Worm (Caenorhabditis elegans) whole organism, L4 larva: ENCODE data around the gene sid-2.
A peak's percentile ranks its signal among the peaks of the same experiment; 100 is the strongest.

Experiments used
- D1046.2 ChIP-seq: fragments of 200-800 bp; sonication (Bioruptor generic); IDR thresholded peaks from 2 replicates; pipeline ENCODE4 v1.3.6; 2022; ENCODE audit warnings: missing genetic modification characterization, missing compliant biosample characterization
- F10B5.3 ChIP-seq: sonication (generic microtip); optimal IDR thresholded peaks from 2 replicates; lab custom pipeline; 2016; ENCODE audit warnings: mild to moderate bottlenecking, missing genetic modification characterization, missing compliant biosample characterization
- T26A8.4 ChIP-seq: fragments of 200-800 bp; sonication (Bioruptor generic); IDR thresholded peaks from 2 replicates; pipeline ENCODE4 v1.3.6; 2022; ENCODE audit warnings: missing genetic modification characterization, missing compliant biosample characterization
- Y105C5A.15 ChIP-seq: fragments of 200-800 bp; sonication (Bioruptor generic); IDR thresholded peaks from 2 replicates; pipeline ENCODE4 v1.3.6; 2022; ENCODE audit warnings: missing genetic modification characterization, missing compliant biosample characterization
- ZK337.2 ChIP-seq: fragments of 200-800 bp; sonication (Bioruptor generic); IDR thresholded peaks from 2 replicates; pipeline ENCODE4 v1.3.6; 2022; ENCODE audit warnings: missing genetic modification reagents, missing genetic modification characterization, missing compliant biosample characterization
- aha-1 ChIP-seq: fragments of 150-350 bp; peaks from one replicate; lab custom pipeline; 2014; ENCODE audit warnings: missing biosample characterization, missing genetic modification characterization
- ama-1 ChIP-seq: fragments of 150-350 bp; optimal IDR thresholded peaks from 2 replicates; lab custom pipeline; 2014; ENCODE audit warnings: inconsistent platforms, mixed read lengths
- arid-1 ChIP-seq: fragments of 200-800 bp; sonication (Bioruptor generic); conservative IDR thresholded peaks from 2 replicates; pipeline ENCODE4 v1.3.6; 2022; ENCODE audit warnings: missing genetic modification reagents, missing genetic modification characterization, missing compliant biosample characterization
- attf-4 ChIP-seq: sonication (generic microtip); optimal IDR thresholded peaks from 3 replicates; lab custom pipeline; 2017; ENCODE audit warnings: missing biosample characterization, missing genetic modification characterization
- ceh-20 ChIP-seq: fragments of 200-800 bp; sonication (Bioruptor generic); IDR thresholded peaks from 2 replicates; pipeline ENCODE4 v1.3.6; 2022; ENCODE audit warnings: missing genetic modification reagents, missing genetic modification characterization, missing compliant biosample characterization
- ceh-44 ChIP-seq: fragments of 200-800 bp; sonication (Bioruptor generic); IDR thresholded peaks from 2 replicates; pipeline ENCODE4 v1.3.6; 2022; ENCODE audit warnings: missing genetic modification reagents, missing genetic modification characterization, missing compliant biosample characterization
- ceh-62 ChIP-seq: sonication (generic microtip); optimal IDR thresholded peaks from 2 replicates; lab custom pipeline; 2017; ENCODE audit warnings: missing biosample characterization, missing genetic modification characterization
- daf-16 ChIP-seq, 3 experiments: sonication (generic microtip); optimal IDR thresholded peaks; 2 replicates each; lab custom pipeline; 2016 to 2017; ENCODE audit warnings: missing genetic modification characterization in 3 of 3, missing genetic modification reagents in 3 of 3, mild to moderate bottlenecking in 2 of 3, missing compliant biosample characterization in 2 of 3, missing biosample characterization in 1 of 3, moderate library complexity in 1 of 3
- daf-19 ChIP-seq: fragments of 200-800 bp; sonication (Bioruptor generic); conservative IDR thresholded peaks from 2 replicates; pipeline ENCODE4 v1.3.6; 2022; ENCODE audit warnings: missing genetic modification characterization, missing compliant biosample characterization
- dmd-6 ChIP-seq: fragments of 200-800 bp; sonication (Bioruptor generic); IDR thresholded peaks from 2 replicates; pipeline ENCODE4 v1.3.6; 2022; ENCODE audit warnings: missing genetic modification reagents, missing genetic modification characterization, missing compliant biosample characterization
- duxl-1 ChIP-seq: sonication (generic microtip); optimal IDR thresholded peaks from 2 replicates; lab custom pipeline; 2016; ENCODE audit warnings: mild to moderate bottlenecking, missing genetic modification characterization, moderate library complexity, missing compliant biosample characterization; ENCODE audit not compliant: poor library complexity
- dve-1 ChIP-seq: sonication (generic microtip); optimal IDR thresholded peaks from 2 replicates; lab custom pipeline; 2017; ENCODE audit warnings: antibody characterized with exemption, mild to moderate bottlenecking, missing genetic modification characterization, missing compliant biosample characterization; ENCODE audit not compliant: insufficient read depth
- egl-43 ChIP-seq: fragments of 200-800 bp; sonication (Bioruptor generic); IDR thresholded peaks from 2 replicates; pipeline ENCODE4 v1.3.6; 2022; ENCODE audit warnings: missing genetic modification reagents, missing genetic modification characterization, missing compliant biosample characterization
- fos-1 ChIP-seq: fragments of 150-350 bp; optimal IDR thresholded peaks from 2 replicates; lab custom pipeline; 2014; ENCODE audit warnings: missing biosample characterization, missing genetic modification characterization
- gei-8 ChIP-seq: fragments of 200-800 bp; sonication (Bioruptor generic); optimal IDR thresholded peaks from 2 replicates; lab custom pipeline; 2018; ENCODE audit warnings: mild to moderate bottlenecking, missing genetic modification characterization, missing compliant biosample characterization
- hlh-11 ChIP-seq: fragments of 200-800 bp; sonication (Bioruptor generic); optimal IDR thresholded peaks from 2 replicates; lab custom pipeline; 2018; ENCODE audit warnings: mild to moderate bottlenecking, missing genetic modification characterization, missing compliant biosample characterization
- hlh-30 ChIP-seq: sonication (generic microtip); optimal IDR thresholded peaks from 2 replicates; lab custom pipeline; 2017; ENCODE audit warnings: antibody characterized with exemption, mild to moderate bottlenecking, missing genetic modification characterization, missing compliant biosample characterization; ENCODE audit not compliant: insufficient read depth
- hmg-1.1 ChIP-seq: fragments of 200-800 bp; sonication (Bioruptor generic); IDR thresholded peaks from 2 replicates; pipeline ENCODE4 v1.3.6; 2022; ENCODE audit warnings: missing genetic modification reagents, missing genetic modification characterization, missing compliant biosample characterization
- lin-39 ChIP-seq: fragments of 150-350 bp; optimal IDR thresholded peaks from 2 replicates; lab custom pipeline; 2014; ENCODE audit warnings: missing biosample characterization, missing genetic modification reagents, missing genetic modification characterization
- lsy-2 ChIP-seq, 2 experiments: fragments of 150-350 bp in 1 of 2; sonication (generic microtip) in 1 of 2; optimal IDR thresholded peaks; 2 replicates each; lab custom pipeline; 2014 to 2017; ENCODE audit warnings: missing biosample characterization in 2 of 2, missing genetic modification characterization in 2 of 2
- mdl-1 ChIP-seq, 2 experiments: fragments of 150-350 bp in 1 of 2; sonication (generic microtip) in 1 of 2; optimal IDR thresholded peaks; 2 replicates each; lab custom pipeline; 2014 to 2017; ENCODE audit warnings: missing biosample characterization in 2 of 2, missing genetic modification characterization in 2 of 2
- mep-1 ChIP-seq: fragments of 150-350 bp; sonication (generic microtip); optimal IDR thresholded peaks from 3 replicates; lab custom pipeline; 2014; ENCODE audit warnings: missing biosample characterization, missing genetic modification characterization
- mes-2 ChIP-seq: sonication (generic microtip); optimal IDR thresholded peaks from 2 replicates; lab custom pipeline; 2016; ENCODE audit warnings: missing genotype, mild to moderate bottlenecking, missing genetic modification characterization, missing compliant biosample characterization; ENCODE audit not compliant: poor library complexity, severe bottlenecking
- mxl-2 ChIP-seq: fragments of 200-800 bp; sonication (Bioruptor generic); conservative IDR thresholded peaks from 2 replicates; pipeline ENCODE4 v1.3.6; 2022; ENCODE audit warnings: missing genetic modification reagents, missing genetic modification characterization, missing compliant biosample characterization
- mxl-3 ChIP-seq: fragments of 200-800 bp; sonication (Bioruptor generic); optimal IDR thresholded peaks from 2 replicates; lab custom pipeline; 2018; ENCODE audit warnings: mild to moderate bottlenecking, missing genetic modification characterization, missing compliant biosample characterization
- nhr-102 ChIP-seq: sonication (generic microtip); optimal IDR thresholded peaks from 2 replicates; lab custom pipeline; 2016; ENCODE audit warnings: mild to moderate bottlenecking, missing genetic modification characterization, moderate library complexity, missing compliant biosample characterization
- nhr-11 ChIP-seq: fragments of 150-350 bp; optimal IDR thresholded peaks from 2 replicates; lab custom pipeline; 2014; ENCODE audit warnings: missing biosample characterization, missing genetic modification characterization
- nhr-41 ChIP-seq: fragments of 200-800 bp; sonication (Bioruptor generic); IDR thresholded peaks from 2 replicates; pipeline ENCODE4 v1.3.6; 2022; ENCODE audit warnings: missing genetic modification reagents, missing genetic modification characterization, missing compliant biosample characterization
- nhr-48 ChIP-seq: sonication (generic microtip); optimal IDR thresholded peaks from 2 replicates; lab custom pipeline; 2016; ENCODE audit warnings: mild to moderate bottlenecking, missing genetic modification characterization, missing compliant biosample characterization
- nhr-6 ChIP-seq: fragments of 150-350 bp; optimal IDR thresholded peaks from 2 replicates; lab custom pipeline; 2014; ENCODE audit warnings: missing biosample characterization, missing genetic modification characterization
- nhr-76 ChIP-seq: fragments of 150-350 bp; optimal IDR thresholded peaks from 2 replicates; lab custom pipeline; 2014; ENCODE audit warnings: missing biosample characterization, missing genetic modification characterization
- pha-4 ChIP-seq, 2 experiments: fragments of 150-350 bp in 1 of 2; fragments of 200-800 bp in 1 of 2; sonication (Bioruptor generic) in 1 of 2; IDR thresholded peaks in 1 of 2; optimal IDR thresholded peaks in 1 of 2; 2 replicates each; pipeline versions ENCODE4 v1.3.6 to Lab custom; 2014 to 2022; ENCODE audit warnings: missing genetic modification characterization in 2 of 2, missing genetic modification reagents in 2 of 2, missing biosample characterization in 1 of 2, missing compliant biosample characterization in 1 of 2
- rbr-2 ChIP-seq: sonication (generic microtip); optimal IDR thresholded peaks from 2 replicates; lab custom pipeline; 2016; ENCODE audit warnings: missing genotype, missing genetic modification characterization, missing compliant biosample characterization
- saeg-2 ChIP-seq: fragments of 200-800 bp; sonication (Bioruptor generic); IDR thresholded peaks from 2 replicates; pipeline ENCODE4 v1.3.6; 2022; ENCODE audit warnings: missing genetic modification reagents, missing genetic modification characterization, missing compliant biosample characterization
- sdz-12 ChIP-seq: fragments of 200-800 bp; sonication (Bioruptor generic); optimal IDR thresholded peaks from 2 replicates; lab custom pipeline; 2018; ENCODE audit warnings: mild to moderate bottlenecking, missing genetic modification characterization, missing compliant biosample characterization
- set-16 ChIP-seq: fragments of 200-800 bp; sonication (Bioruptor generic); IDR thresholded peaks from 2 replicates; pipeline ENCODE4 v1.3.6; 2022; ENCODE audit warnings: missing genetic modification reagents, missing genetic modification characterization, missing compliant biosample characterization
- skn-1 ChIP-seq: fragments of 150-350 bp; optimal IDR thresholded peaks from 2 replicates; lab custom pipeline; 2014; ENCODE audit warnings: missing biosample characterization, missing genetic modification characterization
- snpc-4 ChIP-seq: fragments of 150-350 bp; optimal IDR thresholded peaks from 2 replicates; lab custom pipeline; 2014; ENCODE audit warnings: missing biosample characterization, missing genetic modification characterization
- tag-97 ChIP-seq: fragments of 200-800 bp; sonication (Bioruptor generic); IDR thresholded peaks from 2 replicates; pipeline ENCODE4 v1.3.6; 2022; ENCODE audit warnings: missing genetic modification characterization, missing compliant biosample characterization
- unc-130 ChIP-seq: sonication (generic microtip); optimal IDR thresholded peaks from 2 replicates; lab custom pipeline; 2016; ENCODE audit warnings: missing genetic modification reagents, missing genetic modification characterization, missing compliant biosample characterization
- zfp-2 ChIP-seq: sonication (generic microtip); optimal IDR thresholded peaks from 2 replicates; lab custom pipeline; 2016; ENCODE audit warnings: mild to moderate bottlenecking, missing genetic modification characterization, missing compliant biosample characterization
- zfp-3 ChIP-seq: fragments of 200-800 bp; sonication (Bioruptor generic); conservative IDR thresholded peaks from 2 replicates; pipeline ENCODE4 v1.3.6; 2022; ENCODE audit warnings: missing genetic modification reagents, missing genetic modification characterization, missing compliant biosample characterization

sid-2 gene

ce11 chrIII:13712854-13713293 is 33.6 kb downstream of the sid-2 start:
- TF ChIP-seq nhr-76 (tag; lab: Kevin White, UChicago) (no peak), gei-8 (GFP tag; lab: Kevin White, UChicago) (no peak), F10B5.3 (no peak), dmd-6 (GFP tag; lab: Robert Waterston, UW) (peak; percentile 12; the same call in 1 of the 2 replicates), mep-1 (peak; percentile 41), nhr-41 (no peak), nhr-102 (tag; lab: Kevin White, UChicago) (peak; percentile 19), mdl-1 (tag; optimal IDR thresholded peaks at IDR 0.05; lab: Kevin White, UChicago) (peak in 1 of 2 experiments; percentile 26), unc-130 (GFP tag; lab: Kevin White, UChicago) (no peak), mes-2 (tag; lab: Kevin White, UChicago) (peak; percentile 23), hlh-11 (tag; lab: Kevin White, UChicago) (peak; percentile 83), rbr-2 (peak; percentile 39), duxl-1 (tag; lab: Kevin White, UChicago) (no peak), T26A8.4 (GFP tag; lab: Robert Waterston, UW) (peak; percentile 44; the same call in 1 of the 2 replicates), zfp-3 (no peak), ZK337.2 (GFP tag; lab: Robert Waterston, UW) (no peak), pha-4 (GFP tag; IDR thresholded peaks at IDR 0.05; lab: Robert Waterston, UW) (0 out of 2 replicates have a peak, but pooled peaks have one; percentile 14), pha-4 (tag; optimal IDR thresholded peaks at IDR 0.05; lab: Kevin White, UChicago) (no peak), aha-1 (peak; percentile 73), nhr-6 (tag; lab: Kevin White, UChicago) (peak; percentile 64), mxl-3 (no peak), lin-39 (tag; lab: Kevin White, UChicago) (no peak), attf-4 (tag; lab: Kevin White, UChicago) (no peak), sdz-12 (GFP tag; lab: Kevin White, UChicago) (no peak), skn-1 (tag; lab: Kevin White, UChicago) (no peak), mxl-2 (GFP tag; lab: Robert Waterston, UW) (no peak), ceh-44 (GFP tag; lab: Robert Waterston, UW) (no peak), nhr-48 (peak; percentile 36), ceh-20 (GFP tag; lab: Robert Waterston, UW) (no peak), tag-97 (no peak), hlh-30 (tag; lab: Kevin White, UChicago) (peak; percentile 40), nhr-11 (tag; lab: Kevin White, UChicago) (peak; percentile 24), D1046.2 (GFP tag; lab: Robert Waterston, UW) (no peak), saeg-2 (GFP tag; lab: Robert Waterston, UW) (no peak), dve-1 (tag; lab: Kevin White, UChicago) (peak; percentile 43), egl-43 (GFP tag; lab: Robert Waterston, UW) (no peak), set-16 (peak; percentile 45), hmg-1.1 (GFP tag; lab: Robert Waterston, UW) (peak; percentile 30), zfp-2 (tag; lab: Kevin White, UChicago) (no peak), daf-16 (GFP tag; optimal IDR thresholded peaks at IDR 0.05; lab: Kevin White, UChicago) (no peak), daf-16 (tag; optimal IDR thresholded peaks at IDR 0.05; lab: Kevin White, UChicago) (peak; percentile 18), daf-19 (GFP tag; lab: Robert Waterston, UW) (0 out of 2 replicates have a peak, but pooled peaks have one; percentile 12), fos-1 (no peak), arid-1 (GFP tag; lab: Robert Waterston, UW) (no peak), snpc-4 (tag; lab: Kevin White, UChicago) (no peak), ceh-62 (tag; lab: Kevin White, UChicago) (no peak), lsy-2 (tag; optimal IDR thresholded peaks at IDR 0.05; lab: Kevin White, UChicago) (peak in 1 of 2 experiments; percentile 11), ama-1 (lab: Kevin White, UChicago) (no peak), Y105C5A.15 (GFP tag; lab: Robert Waterston, UW) (no peak)
